Worm (Caenorhabditis elegans) whole organism, young adult: ENCODE results near the gene F10D2.16.

ENCODE experiments used
- B0019.2 ChIP-seq: fragments of 200-800 bp; sonication (Bioruptor generic); conservative IDR thresholded peaks from 2 replicates; pipeline ENCODE4 v1.3.6; 2022; ENCODE audit warnings: missing genetic modification reagents, missing genetic modification characterization, missing compliant biosample characterization
- B0261.1 ChIP-seq: sonication (generic microtip); optimal IDR thresholded peaks from 2 replicates; lab custom pipeline; 2016; ENCODE audit warnings: mild to moderate bottlenecking, missing genetic modification characterization, moderate library complexity, missing compliant biosample characterization
- C06A6.2 ChIP-seq: fragments of 200-800 bp; sonication (Bioruptor generic); conservative IDR thresholded peaks from 2 replicates; pipeline ENCODE4 v1.3.6; 2022; ENCODE audit warnings: missing genetic modification characterization, missing compliant biosample characterization
- C17E4.6 ChIP-seq: fragments of 200-800 bp; sonication (Bioruptor generic); IDR thresholded peaks from 2 replicates; pipeline ENCODE4 v1.3.6; 2022; ENCODE audit warnings: missing genetic modification reagents, missing genetic modification characterization, missing compliant biosample characterization
- D2030.7 ChIP-seq: fragments of 200-800 bp; sonication (Bioruptor generic); IDR thresholded peaks from 2 replicates; pipeline ENCODE4 v1.3.6; 2022; ENCODE audit warnings: missing genetic modification reagents, missing genetic modification characterization, missing compliant biosample characterization
- F23B12.7 ChIP-seq: sonication (generic microtip); optimal IDR thresholded peaks from 2 replicates; lab custom pipeline; 2017; ENCODE audit warnings: missing genetic modification characterization, mild to moderate bottlenecking, missing compliant biosample characterization, antibody characterized with exemption, moderate library complexity; ENCODE audit not compliant: insufficient read depth
- F33H1.4 ChIP-seq: fragments of 200-800 bp; sonication (Bioruptor generic); IDR thresholded peaks from 2 replicates; pipeline ENCODE4 v1.3.6; 2022; ENCODE audit warnings: missing genetic modification reagents, missing genetic modification characterization, missing compliant biosample characterization
- F37B4.10 ChIP-seq: fragments of 200-800 bp; sonication (Bioruptor generic); IDR thresholded peaks from 2 replicates; pipeline ENCODE4 v1.3.6; 2022; ENCODE audit warnings: missing genetic modification characterization, missing compliant biosample characterization
- F39B2.1 ChIP-seq: fragments of 200-800 bp; sonication (Bioruptor generic); IDR thresholded peaks from 2 replicates; pipeline ENCODE4 v1.3.6; 2022; ENCODE audit warnings: missing genetic modification reagents, missing genetic modification characterization, missing compliant biosample characterization
- F52B5.7 ChIP-seq: sonication (generic microtip); optimal IDR thresholded peaks from 2 replicates; lab custom pipeline; 2016; ENCODE audit warnings: mild to moderate bottlenecking, missing genetic modification characterization, missing compliant biosample characterization
- K12H6.12 ChIP-seq: fragments of 200-800 bp; sonication (Bioruptor generic); optimal IDR thresholded peaks from 2 replicates; lab custom pipeline; 2018; ENCODE audit warnings: mild to moderate bottlenecking, missing genetic modification characterization, missing compliant biosample characterization
- T26A5.8 ChIP-seq: sonication (generic microtip); optimal IDR thresholded peaks from 2 replicates; lab custom pipeline; 2016; ENCODE audit warnings: missing genetic modification characterization, missing compliant biosample characterization
- Y53F4B.3 ChIP-seq: fragments of 200-800 bp; sonication (Bioruptor generic); IDR thresholded peaks from 2 replicates; pipeline ENCODE4 v1.3.6; 2022; ENCODE audit warnings: missing genetic modification reagents, missing genetic modification characterization, missing compliant biosample characterization
- Y53G8AR.9 ChIP-seq: fragments of 200-800 bp; sonication (Bioruptor generic); conservative IDR thresholded peaks from 2 replicates; pipeline ENCODE4 v1.3.6; 2022; ENCODE audit warnings: missing genetic modification reagents, missing genetic modification characterization, missing compliant biosample characterization
- Y56A3A.18 ChIP-seq: fragments of 200-800 bp; sonication (Bioruptor generic); IDR thresholded peaks from 2 replicates; pipeline ENCODE4 v1.3.6; 2022; ENCODE audit warnings: missing genetic modification reagents, missing genetic modification characterization, missing compliant biosample characterization
- ZK185.1 ChIP-seq: sonication (generic microtip); optimal IDR thresholded peaks from 2 replicates; lab custom pipeline; 2016; ENCODE audit warnings: mild to moderate bottlenecking, missing genetic modification characterization, missing compliant biosample characterization; ENCODE audit not compliant: poor library complexity, severe bottlenecking
- akir-1 ChIP-seq: fragments of 200-800 bp; sonication (Bioruptor generic); optimal IDR thresholded peaks from 2 replicates; lab custom pipeline; 2018; ENCODE audit warnings: mild to moderate bottlenecking, missing genetic modification characterization, moderate library complexity, missing compliant biosample characterization
- ccch-3 ChIP-seq: fragments of 200-800 bp; sonication (Bioruptor generic); optimal IDR thresholded peaks from 2 replicates; lab custom pipeline; 2018; ENCODE audit warnings: mild to moderate bottlenecking, missing genetic modification characterization, missing compliant biosample characterization
- cebp-1 ChIP-seq, 2 experiments: fragments of 200-800 bp in 1 of 2; sonication (Bioruptor generic) in 1 of 2; sonication (generic microtip) in 1 of 2; IDR thresholded peaks in 1 of 2; optimal IDR thresholded peaks in 1 of 2; 2 replicates each; pipeline versions ENCODE4 v1.3.6 to Lab custom; 2017 to 2022; ENCODE audit warnings: missing compliant biosample characterization in 2 of 2, missing genetic modification characterization in 2 of 2, mild to moderate bottlenecking in 1 of 2, missing genetic modification reagents in 1 of 2, moderate library complexity in 1 of 2
- ceh-27 ChIP-seq: fragments of 200-800 bp; sonication (Bioruptor generic); optimal IDR thresholded peaks from 2 replicates; lab custom pipeline; 2018; ENCODE audit warnings: mild to moderate bottlenecking, missing genetic modification characterization, moderate library complexity, missing compliant biosample characterization
- dpff-1 ChIP-seq: sonication (generic microtip); optimal IDR thresholded peaks from 2 replicates; lab custom pipeline; 2017; ENCODE audit warnings: mild to moderate bottlenecking, missing genetic modification characterization, missing compliant biosample characterization
- ekl-4 ChIP-seq: fragments of 200-800 bp; sonication (Bioruptor generic); IDR thresholded peaks from 2 replicates; pipeline ENCODE4 v1.3.6; 2022; ENCODE audit warnings: missing genetic modification reagents, missing genetic modification characterization, missing compliant biosample characterization
- ets-4 ChIP-seq: fragments of 200-800 bp; sonication (Bioruptor generic); optimal IDR thresholded peaks from 2 replicates; lab custom pipeline; 2018; ENCODE audit warnings: mild to moderate bottlenecking, missing genetic modification characterization, missing compliant biosample characterization
- gei-17 ChIP-seq: fragments of 200-800 bp; sonication (Bioruptor generic); optimal IDR thresholded peaks from 2 replicates; lab custom pipeline; 2018; ENCODE audit warnings: mild to moderate bottlenecking, missing genetic modification characterization, missing compliant biosample characterization
- hlh-26 ChIP-seq: fragments of 200-800 bp; sonication (Bioruptor generic); conservative IDR thresholded peaks from 2 replicates; pipeline ENCODE4 v1.3.6; 2022; ENCODE audit warnings: missing genetic modification reagents, missing genetic modification characterization, missing compliant biosample characterization
- hmg-1.2 ChIP-seq: fragments of 200-800 bp; sonication (Bioruptor generic); IDR thresholded peaks from 2 replicates; pipeline ENCODE4 v1.3.6; 2022; ENCODE audit warnings: missing genetic modification reagents, missing genetic modification characterization, missing compliant biosample characterization
- let-607 ChIP-seq, 2 experiments: fragments of 200-800 bp in 1 of 2; sonication (Bioruptor generic) in 1 of 2; sonication (generic microtip) in 1 of 2; optimal IDR thresholded peaks; 2 replicates each; lab custom pipeline; 2016 to 2018; ENCODE audit warnings: mild to moderate bottlenecking in 2 of 2, missing compliant biosample characterization in 2 of 2, missing genetic modification characterization in 2 of 2, moderate library complexity in 2 of 2, missing genotype in 1 of 2
- lin-26 ChIP-seq: fragments of 200-800 bp; sonication (Bioruptor generic); IDR thresholded peaks from 2 replicates; pipeline ENCODE4 v1.3.6; 2022; ENCODE audit warnings: missing genetic modification reagents, missing genetic modification characterization, missing compliant biosample characterization
- lin-35 ChIP-seq, 3 experiments: fragments of 150-350 bp in 2 of 3; sonication (generic microtip) in 1 of 3; optimal IDR thresholded peaks; 2 replicates each; lab custom pipeline; 2014 to 2018; ENCODE audit warnings: missing biosample characterization in 3 of 3, missing genetic modification characterization in 3 of 3, missing genetic modification reagents in 3 of 3
- madf-6 ChIP-seq: fragments of 200-800 bp; sonication (Bioruptor generic); IDR thresholded peaks from 2 replicates; pipeline ENCODE4 v1.3.6; 2022; ENCODE audit warnings: missing genetic modification reagents, missing genetic modification characterization, missing compliant biosample characterization
- mxl-1 ChIP-seq: sonication (generic microtip); optimal IDR thresholded peaks from 2 replicates; lab custom pipeline; 2016; ENCODE audit warnings: missing genetic modification characterization, missing compliant biosample characterization
- nfyb-1 ChIP-seq: fragments of 200-800 bp; sonication (Bioruptor generic); IDR thresholded peaks from 2 replicates; pipeline ENCODE4 v1.3.6; 2022; ENCODE audit warnings: missing genetic modification reagents, missing genetic modification characterization, missing compliant biosample characterization
- nhr-179 ChIP-seq: sonication (generic microtip); optimal IDR thresholded peaks from 2 replicates; lab custom pipeline; 2016; ENCODE audit warnings: mild to moderate bottlenecking, missing genetic modification characterization, missing compliant biosample characterization
- nhr-27 ChIP-seq: fragments of 200-800 bp; sonication (Bioruptor generic); optimal IDR thresholded peaks from 2 replicates; lab custom pipeline; 2018; ENCODE audit warnings: mild to moderate bottlenecking, missing genetic modification characterization, moderate library complexity, missing compliant biosample characterization
- nhr-80 ChIP-seq: sonication (generic microtip); optimal IDR thresholded peaks from 2 replicates; lab custom pipeline; 2016; ENCODE audit warnings: missing genetic modification characterization, missing compliant biosample characterization
- nhr-90 ChIP-seq: sonication (generic microtip); optimal IDR thresholded peaks from 2 replicates; lab custom pipeline; 2016; ENCODE audit warnings: missing genotype, mild to moderate bottlenecking, missing genetic modification characterization, missing compliant biosample characterization
- pha-4 ChIP-seq: fragments of 150-350 bp; sonication (generic microtip); optimal IDR thresholded peaks from 2 replicates; lab custom pipeline; 2014; ENCODE audit warnings: missing biosample characterization, missing genetic modification reagents, missing genetic modification characterization
- snpc-1.1 ChIP-seq: sonication (generic microtip); optimal IDR thresholded peaks from 2 replicates; lab custom pipeline; 2017; ENCODE audit warnings: missing genetic modification characterization, mild to moderate bottlenecking, missing compliant biosample characterization, antibody characterized with exemption, moderate library complexity, missing genotype, missing genetic modification reagents; ENCODE audit not compliant: insufficient read depth
- snpc-4 ChIP-seq, 5 experiments: fragments of 150-350 bp in 1 of 5; sonication (generic microtip) in 4 of 5; optimal IDR thresholded peaks; 2 replicates each; lab custom pipeline; 2014 to 2018; ENCODE audit warnings: missing genetic modification characterization in 5 of 5, missing biosample characterization in 3 of 5, antibody characterized with exemption in 2 of 5, mild to moderate bottlenecking in 2 of 5, missing compliant biosample characterization in 2 of 5, missing genotype in 2 of 5, moderate library complexity in 2 of 5, missing genetic modification reagents in 1 of 5
- somi-1 ChIP-seq: fragments of 200-800 bp; sonication (Bioruptor generic); optimal IDR thresholded peaks from 2 replicates; lab custom pipeline; 2018; ENCODE audit warnings: mild to moderate bottlenecking, missing genetic modification characterization, missing compliant biosample characterization
- sptf-2 ChIP-seq: fragments of 200-800 bp; sonication (Bioruptor generic); optimal IDR thresholded peaks from 2 replicates; lab custom pipeline; 2018; ENCODE audit warnings: mild to moderate bottlenecking, missing genetic modification characterization, missing compliant biosample characterization
- tbp1 ChIP-seq: fragments of 200-800 bp; sonication (Bioruptor generic); optimal IDR thresholded peaks from 2 replicates; lab custom pipeline; 2018; ENCODE audit warnings: mild to moderate bottlenecking, missing genetic modification characterization, missing compliant biosample characterization
- tlf-1 ChIP-seq: fragments of 200-800 bp; sonication (Bioruptor generic); optimal IDR thresholded peaks from 2 replicates; lab custom pipeline; 2018; ENCODE audit warnings: mild to moderate bottlenecking, missing genetic modification characterization, missing compliant biosample characterization
- zfh-2 ChIP-seq: fragments of 200-800 bp; sonication (Bioruptor generic); conservative IDR thresholded peaks from 2 replicates; pipeline ENCODE4 v1.3.6; 2022; ENCODE audit warnings: missing genetic modification reagents, missing genetic modification characterization, missing compliant biosample characterization
- ztf-22 ChIP-seq: fragments of 200-800 bp; sonication (Bioruptor generic); optimal IDR thresholded peaks from 2 replicates; lab custom pipeline; 2018; ENCODE audit warnings: mild to moderate bottlenecking, missing genetic modification characterization, moderate library complexity, missing compliant biosample characterization
- ztf-28 ChIP-seq: fragments of 200-800 bp; sonication (Bioruptor generic); IDR thresholded peaks from 2 replicates; pipeline ENCODE4 v1.3.6; 2022; ENCODE audit warnings: missing genetic modification reagents, missing genetic modification characterization, missing compliant biosample characterization
- ztf-3 ChIP-seq: fragments of 200-800 bp; sonication (Bioruptor generic); optimal IDR thresholded peaks from 2 replicates; lab custom pipeline; 2018; ENCODE audit warnings: mild to moderate bottlenecking, missing genetic modification characterization, missing compliant biosample characterization

F10D2.16 gene

ce11 chrV:7084612-7085139 is 49.4 kb upstream of the F10D2.16 start, which contains the start of gene mys-1 (continued):
- no peak for TF ChIP-seq Y56A3A.18 (GFP tag; lab: Robert Waterston, UW)
- TF ChIP-seq lin-26, result no peak
- no peak for TF ChIP-seq nhr-80 (tag; lab: Kevin White, UChicago)
- TF ChIP-seq tlf-1 (GFP tag; lab: Kevin White, UChicago), result no peak
- TF ChIP-seq C06A6.2, result no peak
- TF ChIP-seq tbp1 (GFP tag; lab: Kevin White, UChicago), result peak; percentile 14
- TF ChIP-seq F52B5.7 (tag; lab: Kevin White, UChicago), result no peak
- no peak for TF ChIP-seq somi-1 (GFP tag; lab: Kevin White, UChicago)
- peak; percentile 10 for TF ChIP-seq K12H6.12 (tag; lab: Kevin White, UChicago)
- peak; percentile 61 for TF ChIP-seq ZK185.1
- no peak for TF ChIP-seq T26A5.8 (tag; lab: Kevin White, UChicago)
- TF ChIP-seq B0261.1 (tag; lab: Kevin White, UChicago), result no peak
- TF ChIP-seq B0019.2, result no peak
- no peak for TF ChIP-seq cebp-1 (GFP tag; IDR thresholded peaks at IDR 0.05; lab: Robert Waterston, UW)
- TF ChIP-seq cebp-1 (tag; optimal IDR thresholded peaks at IDR 0.05; lab: Kevin White, UChicago), result peak; percentile 70
- TF ChIP-seq nhr-90, result no peak
- no peak for TF ChIP-seq C17E4.6 (GFP tag; lab: Robert Waterston, UW)
- no peak for TF ChIP-seq snpc-1.1 (tag; lab: Kevin White, UChicago)
- TF ChIP-seq ztf-3 (GFP tag; lab: Kevin White, UChicago), result no peak
- no peak for TF ChIP-seq pha-4
- TF ChIP-seq Y53G8AR.9 (GFP tag; lab: Robert Waterston, UW), result no peak
- peak in 2 of 3 experiments; percentile 45 to 92 for TF ChIP-seq lin-35 (GFP tag; optimal IDR thresholded peaks at IDR 0.05; lab: Kevin White, UChicago)
- TF ChIP-seq D2030.7 (GFP tag; lab: Robert Waterston, UW), result no peak
- peak; percentile 42 for TF ChIP-seq snpc-4 (GFP tag; optimal IDR thresholded peaks at IDR 0.05; lab: Kevin White, UChicago)
- peak in 1 of 4 experiments; percentile 7 for TF ChIP-seq snpc-4 (tag; optimal IDR thresholded peaks at IDR 0.05; lab: Kevin White, UChicago)
- no peak for TF ChIP-seq hlh-26 (GFP tag; lab: Robert Waterston, UW)
- TF ChIP-seq ccch-3 (GFP tag; lab: Kevin White, UChicago), result no peak
- no peak for TF ChIP-seq hmg-1.2
- TF ChIP-seq madf-6 (GFP tag; lab: Robert Waterston, UW), result peak; percentile 49
- no peak for TF ChIP-seq nfyb-1 (GFP tag; lab: Robert Waterston, UW)
- no peak for TF ChIP-seq dpff-1 (tag; lab: Kevin White, UChicago)
- TF ChIP-seq sptf-2 (GFP tag; lab: Kevin White, UChicago), result no peak
- TF ChIP-seq mxl-1 (tag; lab: Kevin White, UChicago), result no peak
- TF ChIP-seq ekl-4 (GFP tag; lab: Robert Waterston, UW), result no peak
- TF ChIP-seq F33H1.4 (GFP tag; lab: Robert Waterston, UW), result no peak
- TF ChIP-seq ets-4, result no peak
- no peak for TF ChIP-seq ztf-22 (GFP tag; lab: Kevin White, UChicago)
- no peak for TF ChIP-seq akir-1
- no peak for TF ChIP-seq gei-17 (GFP tag; lab: Kevin White, UChicago)
- TF ChIP-seq nhr-179 (tag; lab: Kevin White, UChicago), result no peak
- no peak for TF ChIP-seq nhr-27 (tag; lab: Kevin White, UChicago)
- TF ChIP-seq Y53F4B.3 (GFP tag; lab: Robert Waterston, UW), result no peak
- no peak for TF ChIP-seq ztf-28 (GFP tag; lab: Robert Waterston, UW)
- TF ChIP-seq ceh-27, result peak; percentile 13
- TF ChIP-seq F39B2.1 (GFP tag; lab: Robert Waterston, UW), result no peak
- TF ChIP-seq F23B12.7 (tag; lab: Kevin White, UChicago), result peak; percentile 26
- TF ChIP-seq F37B4.10 (GFP tag; lab: Robert Waterston, UW), result no peak
- no peak for TF ChIP-seq zfh-2 (GFP tag; lab: Robert Waterston, UW)
- no peak for TF ChIP-seq let-607 (tag; optimal IDR thresholded peaks at IDR 0.05; lab: Kevin White, UChicago)
